Fruit fly (Drosophila melanogaster): Measurements from ENCODE around the gene CG17600.

Gene CG17600

DNA sequence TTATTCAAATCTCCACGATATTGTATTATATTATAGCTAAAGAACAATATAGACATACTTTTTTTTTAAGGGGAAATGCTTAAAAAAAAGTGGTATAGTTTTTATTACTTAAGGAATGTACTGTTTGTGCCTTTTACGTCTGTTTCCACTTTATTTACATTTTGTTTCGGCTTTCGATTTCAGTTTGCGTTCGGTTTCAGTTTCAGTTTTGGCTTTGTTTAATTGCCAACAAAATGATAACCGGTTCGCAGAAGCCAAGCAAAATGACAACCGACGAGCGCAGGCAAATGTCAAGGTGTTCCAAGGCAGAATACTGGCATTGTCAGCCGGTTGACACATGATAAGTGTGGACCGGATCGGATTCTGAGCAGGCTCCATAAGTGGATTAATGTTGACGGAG, 12.2 kb downstream of the CG17600 start:
- TF ChIP-seq Blimp-1 (GFP tag; optimal IDR thresholded peaks at IDR 0.05), result peak; percentile 73
- no peak for TF ChIP-seq Abd-B (GFP tag; optimal IDR thresholded peaks at IDR 0.05)
- no peak for TF ChIP-seq Meics (GFP tag; optimal IDR thresholded peaks at IDR 0.05)
- TF ChIP-seq twi (tag; optimal IDR thresholded peaks at IDR 0.05), result no peak
- TF ChIP-seq CG11456 (GFP tag; IDR thresholded peaks at IDR 0.05), result 0 out of 3 replicates have a peak, but pooled peaks have one; percentile 24
- no peak for TF ChIP-seq fru (optimal IDR thresholded peaks at IDR 0.05)

DNA sequence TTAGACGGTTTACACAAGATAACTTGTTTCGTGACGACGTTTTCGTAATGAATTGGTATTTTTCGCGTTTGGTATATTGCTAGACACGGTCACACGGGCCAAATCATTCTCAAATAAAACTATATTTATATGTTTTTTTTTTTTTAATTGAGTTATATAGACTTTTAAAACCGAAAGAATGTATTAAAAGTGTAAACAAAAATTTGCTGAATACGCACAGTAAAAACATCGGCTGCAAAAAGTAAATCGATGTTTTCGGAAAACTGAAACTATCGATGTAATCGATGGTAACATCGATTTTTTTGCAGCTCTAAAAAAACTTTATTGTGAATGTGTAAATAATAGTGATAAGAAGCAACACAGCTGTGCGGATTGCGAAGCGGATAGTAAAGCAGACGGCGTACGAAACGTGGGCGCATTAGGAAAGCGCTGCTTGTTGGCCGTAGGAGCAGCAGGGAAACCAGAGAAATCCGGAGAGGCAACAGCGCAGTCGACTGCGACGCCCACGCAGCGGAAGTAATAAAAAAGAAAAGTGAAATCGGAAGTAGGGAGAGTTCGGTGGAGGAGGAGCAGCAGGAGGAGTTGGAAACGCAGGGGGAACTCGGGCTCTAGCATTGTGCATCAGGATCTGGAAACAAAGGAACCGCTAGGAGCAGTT, 14.8 kb downstream of the CG17600 start, which contains the start of gene S6kII:
S6kII (plus strand) TSS at position 301 of the 658 bp plus-strand sequence.
- TF ChIP-seq zen (tag; optimal IDR thresholded peaks at IDR 0.05) (no peak), lab (GFP tag; optimal IDR thresholded peaks at IDR 0.05) (no peak), dmrt11E (tag; optimal IDR thresholded peaks at IDR 0.05) (no peak), run (tag; optimal IDR thresholded peaks at IDR 0.05) (no peak), CG16863 (GFP tag; optimal IDR thresholded peaks at IDR 0.05) (no peak), Atf3 (GFP tag; optimal IDR thresholded peaks at IDR 0.05) (no peak), chinmo (GFP tag; IDR thresholded peaks at IDR 0.05; ENCODE audit: partially characterized antibody) (peak; percentile 72; the same call in 1 of the 4 replicates), CG8281 (tag; optimal IDR thresholded peaks at IDR 0.05) (no peak), CG13424 (tag; optimal IDR thresholded peaks at IDR 0.05) (no peak), btn (GFP tag; optimal IDR thresholded peaks at IDR 0.05) (no peak), CG11696 (GFP tag; IDR thresholded peaks at IDR 0.05) (no peak), Nf-YC (tag; optimal IDR thresholded peaks at IDR 0.05) (no peak), vfl (GFP tag; optimal IDR thresholded peaks at IDR 0.05) (no peak), GATAe (GFP tag; conservative IDR thresholded peaks at IDR 0.05) (no peak), CG6254 (GFP tag; optimal IDR thresholded peaks at IDR 0.05) (no peak), twi (tag; optimal IDR thresholded peaks at IDR 0.05) (no peak), Ssrp (tag; optimal IDR thresholded peaks at IDR 0.05) (no peak), sqz (GFP tag; optimal IDR thresholded peaks at IDR 0.05) (no peak), CG16779 (GFP tag; IDR thresholded peaks at IDR 0.05) (no peak), Hr39 (optimal IDR thresholded peaks at IDR 0.05) (no peak), pzg (GFP tag; optimal IDR thresholded peaks at IDR 0.05) (peak; percentile 44), mam (GFP tag; optimal IDR thresholded peaks at IDR 0.05) (no peak), CG12659 (GFP tag; optimal IDR thresholded peaks at IDR 0.05) (peak; percentile 39), disco-r (GFP tag; optimal IDR thresholded peaks at IDR 0.05) (no peak), BtbVII (GFP tag; optimal IDR thresholded peaks at IDR 0.05) (no peak), ato (GFP tag; IDR thresholded peaks at IDR 0.05; ENCODE audit: partially characterized antibody) (peak; percentile 67), tap (tag; optimal IDR thresholded peaks at IDR 0.05) (no peak), ase (GFP tag; IDR thresholded peaks at IDR 0.05) (no peak), tio (GFP tag; optimal IDR thresholded peaks at IDR 0.05) (no peak), Sin3A (optimal IDR thresholded peaks at IDR 0.05) (no peak), ranshi (GFP tag; IDR thresholded peaks at IDR 0.05) (no peak), gce (GFP tag; IDR thresholded peaks at IDR 0.05) (no peak), insv (GFP tag; optimal IDR thresholded peaks at IDR 0.05) (no peak), CG17186 (GFP tag; optimal IDR thresholded peaks at IDR 0.05) (no peak), bbx (GFP tag; IDR thresholded peaks at IDR 0.05; ENCODE audit: partially characterized antibody) (peak; percentile 84), ttk (GFP tag; IDR thresholded peaks at IDR 0.05) (no peak), gcm2 (GFP tag; optimal IDR thresholded peaks at IDR 0.05) (no peak), NfI (GFP tag; optimal IDR thresholded peaks at IDR 0.05) (no peak), Ets65A (GFP tag) (no peak), CG4820 (GFP tag; optimal IDR thresholded peaks at IDR 0.05) (no peak), Fer2 (tag; optimal IDR thresholded peaks at IDR 0.05) (no peak), gem (tag; optimal IDR thresholded peaks at IDR 0.05) (no peak), CG9437 (GFP tag; optimal IDR thresholded peaks at IDR 0.05) (peak; percentile 64), CG13123 (GFP tag; optimal IDR thresholded peaks at IDR 0.05) (no peak), shn (GFP tag; optimal IDR thresholded peaks at IDR 0.05) (no peak)

All from whole organism, embryonic.